Fruit fly (Drosophila melanogaster) whole organism, embryonic: ENCODE results near the gene Ctu2.
A peak's percentile ranks its signal among the peaks of the same experiment; 100 is the strongest.

Source experiments
- Antp ChIP-seq: fragments of 200-800 bp; sonication (Bioruptor generic); optimal IDR thresholded peaks from 3 replicates; lab custom pipeline; 2016; ENCODE audit warnings: missing biosample characterization, missing genetic modification characterization
- Awh ChIP-seq: fragments of 200-800 bp; sonication (Bioruptor generic); IDR thresholded peaks from 2 replicates; pipeline ENCODE4, ENCODE4 v1.3.6; 2022; ENCODE audit warnings: missing biosample characterization, missing genetic modification characterization
- B-H1 ChIP-seq: fragments of 200-800 bp; sonication (Bioruptor generic); IDR thresholded peaks from 3 replicates; pipeline ENCODE4 v1.3.6; 2022; ENCODE audit warnings: missing biosample characterization, missing genetic modification characterization
- BtbVII ChIP-seq: fragments of 200-800 bp; sonication (Bioruptor generic); optimal IDR thresholded peaks from 3 replicates; lab custom pipeline; 2017; ENCODE audit warnings: missing biosample characterization, mild to moderate bottlenecking, missing genetic modification characterization
- CG10366 ChIP-seq: fragments of 200-800 bp; sonication (Bioruptor generic); IDR thresholded peaks from 2 replicates; pipeline ENCODE4 v1.3.6; 2022; ENCODE audit warnings: missing biosample characterization, missing genetic modification characterization
- CG10959 ChIP-seq: fragments of 200-800 bp; sonication (Bioruptor generic); IDR thresholded peaks from 2 replicates; pipeline ENCODE4 v1.3.6; 2022; ENCODE audit warnings: missing biosample characterization, missing genetic modification characterization
- CG13296 ChIP-seq: fragments of 200-800 bp; sonication (Bioruptor generic); optimal IDR thresholded peaks from 3 replicates; lab custom pipeline; 2018; ENCODE audit warnings: missing biosample characterization, mild to moderate bottlenecking, missing genetic modification characterization
- CG13775 ChIP-seq: fragments of 200-800 bp; sonication (Bioruptor generic); optimal IDR thresholded peaks from 3 replicates; lab custom pipeline; 2017; ENCODE audit warnings: missing biosample characterization, mild to moderate bottlenecking, missing genetic modification characterization
- CG14050 ChIP-seq: fragments of 200-800 bp; sonication (Bioruptor generic); IDR thresholded peaks from 3 replicates; pipeline ENCODE4 v1.3.6; 2022; ENCODE audit warnings: missing biosample characterization, missing genetic modification characterization
- CG15696 ChIP-seq: fragments of 200-800 bp; sonication (Bioruptor generic); optimal IDR thresholded peaks from 2 replicates; lab custom pipeline; 2019; ENCODE audit warnings: missing biosample characterization, mild to moderate bottlenecking, missing genetic modification characterization, moderate library complexity
- CG17829 ChIP-seq: fragments of 200-800 bp; optimal IDR thresholded peaks from 2 replicates; lab custom pipeline; 2019; ENCODE audit warnings: missing biosample characterization, mild to moderate bottlenecking, missing genetic modification characterization, moderate library complexity
- CG2129 ChIP-seq: fragments of 200-800 bp; sonication (Bioruptor generic); IDR thresholded peaks from 2 replicates; pipeline ENCODE4 v1.3.6; 2022; ENCODE audit warnings: missing biosample characterization, missing genetic modification characterization; ENCODE audit not compliant: partially characterized antibody
- CG33213 ChIP-seq: fragments of 200-800 bp; sonication (Bioruptor generic); optimal IDR thresholded peaks from 3 replicates; lab custom pipeline; 2016; ENCODE audit warnings: missing biosample characterization, missing genetic modification characterization
- CG3847 ChIP-seq: fragments of 200-800 bp; sonication (Bioruptor generic); IDR thresholded peaks from 2 replicates; pipeline ENCODE4 v1.3.6; 2022; ENCODE audit warnings: missing biosample characterization, missing genetic modification characterization
- CG4854 ChIP-seq: fragments of 200-800 bp; sonication (Bioruptor generic); optimal IDR thresholded peaks from 2 replicates; lab custom pipeline; 2016; ENCODE audit warnings: missing biosample characterization, missing genetic modification characterization, inconsistent platforms
- CG6791 ChIP-seq: fragments of 200-800 bp; sonication (Bioruptor generic); IDR thresholded peaks from 3 replicates; pipeline ENCODE4 v1.3.6; 2022; ENCODE audit warnings: missing biosample characterization, missing genetic modification characterization; ENCODE audit not compliant: partially characterized antibody
- CG7556 ChIP-seq: fragments of 200-800 bp; sonication (Bioruptor generic); optimal IDR thresholded peaks from 2 replicates; lab custom pipeline; 2017; ENCODE audit warnings: missing biosample characterization, mild to moderate bottlenecking, missing genetic modification characterization
- CrebB ChIP-seq: fragments of 200-800 bp; sonication (Bioruptor generic); optimal IDR thresholded peaks from 3 replicates; lab custom pipeline; 2018; ENCODE audit warnings: missing biosample characterization, mild to moderate bottlenecking, missing genetic modification characterization
- Dad ChIP-seq: fragments of 200-800 bp; sonication (Bioruptor generic); optimal IDR thresholded peaks from 3 replicates; lab custom pipeline; 2016; ENCODE audit warnings: missing biosample characterization, missing genetic modification characterization
- Deaf1 ChIP-seq: fragments of 200-800 bp; optimal IDR thresholded peaks from 3 replicates; lab custom pipeline; 2019; ENCODE audit warnings: missing biosample characterization, mild to moderate bottlenecking, missing genetic modification characterization, moderate library complexity
- Elba2 ChIP-seq: fragments of 200-800 bp; sonication (Bioruptor generic); optimal IDR thresholded peaks from 3 replicates; lab custom pipeline; 2016; ENCODE audit warnings: missing biosample characterization, missing genetic modification characterization
- HmgD ChIP-seq: fragments of 200-800 bp; sonication (Bioruptor generic); optimal IDR thresholded peaks from 3 replicates; lab custom pipeline; 2016; ENCODE audit warnings: missing biosample characterization, missing genetic modification characterization
- Lim3 ChIP-seq: fragments of 200-800 bp; sonication (Bioruptor generic); IDR thresholded peaks from 2 replicates; pipeline ENCODE4 v1.3.6; 2022; ENCODE audit warnings: missing biosample characterization, missing genetic modification characterization
- Max ChIP-seq: fragments of 200-800 bp; sonication (Bioruptor generic); optimal IDR thresholded peaks from 2 replicates; lab custom pipeline; 2016; ENCODE audit warnings: missing biosample characterization, mild to moderate bottlenecking, missing genetic modification characterization
- NfI ChIP-seq: fragments of 200-800 bp; sonication (Bioruptor generic); optimal IDR thresholded peaks from 3 replicates; lab custom pipeline; 2018; ENCODE audit warnings: missing biosample characterization, mild to moderate bottlenecking, missing genetic modification characterization, moderate library complexity
- Oaz ChIP-seq: fragments of 200-800 bp; sonication (Bioruptor generic); IDR thresholded peaks from 2 replicates; pipeline ENCODE4 v1.3.6; 2022; ENCODE audit warnings: missing biosample characterization, missing genetic modification characterization
- Ravus ChIP-seq: fragments of 200-800 bp; sonication (Bioruptor generic); IDR thresholded peaks from 2 replicates; pipeline ENCODE4 v1.3.6; 2022; ENCODE audit warnings: missing biosample characterization, missing genetic modification characterization
- Spps ChIP-seq: fragments of 200-800 bp; sonication (Bioruptor generic); optimal IDR thresholded peaks from 2 replicates; lab custom pipeline; 2018; ENCODE audit warnings: missing biosample characterization, mild to moderate bottlenecking, missing genetic modification characterization
- Ssrp ChIP-seq: fragments of 200-800 bp; sonication (Bioruptor generic); optimal IDR thresholded peaks from 2 replicates; lab custom pipeline; 2018; ENCODE audit warnings: missing biosample characterization, mild to moderate bottlenecking, missing genetic modification characterization, moderate library complexity
- ash1 ChIP-seq: fragments of 200-800 bp; sonication (Bioruptor generic); optimal IDR thresholded peaks from 2 replicates; lab custom pipeline; 2018; ENCODE audit warnings: missing biosample characterization, mild to moderate bottlenecking, missing genetic modification characterization
- cas ChIP-seq: fragments of 200-800 bp; sonication (Bioruptor generic); IDR thresholded peaks from 2 replicates; pipeline ENCODE4 v1.3.6; 2022; ENCODE audit warnings: missing biosample characterization, missing genetic modification characterization
- cato ChIP-seq: fragments of 200-800 bp; sonication (Bioruptor generic); optimal IDR thresholded peaks from 2 replicates; lab custom pipeline; 2016; ENCODE audit warnings: missing biosample characterization, missing genetic modification characterization, borderline replicate concordance
- caup ChIP-seq: fragments of 200-800 bp; sonication (Bioruptor generic); optimal IDR thresholded peaks from 3 replicates; lab custom pipeline; 2017; ENCODE audit warnings: missing biosample characterization, mild to moderate bottlenecking, missing genetic modification characterization, moderate library complexity; ENCODE audit not compliant: severe bottlenecking
- corto ChIP-seq: fragments of 200-800 bp; sonication (Bioruptor generic); optimal IDR thresholded peaks from 2 replicates; lab custom pipeline; 2016; ENCODE audit warnings: missing biosample characterization, mild to moderate bottlenecking, missing genetic modification characterization, moderate library complexity
- croc ChIP-seq: fragments of 200-800 bp; sonication (Bioruptor generic); conservative IDR thresholded peaks from 3 replicates; pipeline ENCODE4 v1.3.6; 2022; ENCODE audit warnings: missing biosample characterization, missing genetic modification characterization
- dati ChIP-seq: fragments of 200-800 bp; sonication (Bioruptor generic); IDR thresholded peaks from 2 replicates; pipeline ENCODE4 v1.3.6; 2022; ENCODE audit warnings: missing biosample characterization, missing genetic modification characterization
- fd102C ChIP-seq: fragments of 200-800 bp; sonication (Bioruptor generic); optimal IDR thresholded peaks from 2 replicates; lab custom pipeline; 2018; ENCODE audit warnings: missing biosample characterization, mild to moderate bottlenecking, missing genetic modification characterization, moderate library complexity
- insv ChIP-seq, 2 experiments: fragments of 200-800 bp; sonication (Bioruptor generic); optimal IDR thresholded peaks; 3 replicates each; lab custom pipeline; 2016 to 2018; ENCODE audit warnings: missing biosample characterization in 2 of 2, missing genetic modification characterization in 2 of 2
- inv ChIP-seq: fragments of 200-800 bp; sonication (Bioruptor generic); IDR thresholded peaks from 2 replicates; pipeline ENCODE4 v1.3.6; 2022; ENCODE audit warnings: missing biosample characterization, missing genetic modification characterization; ENCODE audit not compliant: partially characterized antibody
- ken ChIP-seq: fragments of 200-800 bp; sonication (Bioruptor generic); IDR thresholded peaks from 3 replicates; pipeline ENCODE4 v1.3.6; 2022; ENCODE audit warnings: missing biosample characterization, missing genetic modification characterization
- kni ChIP-seq: fragments of 200-800 bp; sonication (Bioruptor generic); optimal IDR thresholded peaks from 3 replicates; lab custom pipeline; 2017; ENCODE audit warnings: mild to moderate bottlenecking, missing biosample characterization, missing genetic modification reagents, missing genetic modification characterization
- mld ChIP-seq: fragments of 200-800 bp; sonication (Bioruptor generic); IDR thresholded peaks from 3 replicates; pipeline ENCODE4 v1.3.6; 2022; ENCODE audit warnings: missing biosample characterization, missing genetic modification characterization; ENCODE audit not compliant: partially characterized antibody
- run ChIP-seq: fragments of 200-800 bp; sonication (Bioruptor generic); optimal IDR thresholded peaks from 3 replicates; lab custom pipeline; 2018; ENCODE audit warnings: missing biosample characterization, mild to moderate bottlenecking, missing genetic modification characterization
- sc ChIP-seq, 3 experiments: fragments of >200 bp in 2 of 3; fragments of 200-800 bp in 1 of 3; sonication (Bioruptor generic) in 1 of 3; optimal IDR thresholded peaks; 2 replicates in 2 of 3; 3 replicates in 1 of 3; lab custom pipeline; 2017; ENCODE audit warnings: mild to moderate bottlenecking in 1 of 3, missing biosample characterization in 1 of 3, missing genetic modification characterization in 1 of 3, missing genetic modification reagents in 1 of 3
- schlank ChIP-seq: fragments of 200-800 bp; sonication (Bioruptor generic); optimal IDR thresholded peaks from 2 replicates; lab custom pipeline; 2018; ENCODE audit warnings: missing biosample characterization, mild to moderate bottlenecking, missing genetic modification characterization
- seq ChIP-seq: fragments of 200-800 bp; sonication (Bioruptor generic); IDR thresholded peaks from 2 replicates; pipeline ENCODE4 v1.3.6; 2022; ENCODE audit warnings: missing biosample characterization, missing genetic modification characterization
- sob ChIP-seq: fragments of 200-800 bp; sonication (Bioruptor generic); IDR thresholded peaks from 2 replicates; pipeline ENCODE4 v1.3.6; 2022; ENCODE audit warnings: missing biosample characterization, missing genetic modification characterization
- stc ChIP-seq: fragments of 200-800 bp; sonication (Bioruptor generic); IDR thresholded peaks from 2 replicates; pipeline ENCODE4 v1.3.6; 2022; ENCODE audit warnings: missing biosample characterization, missing genetic modification characterization
- tll ChIP-seq, 2 experiments: fragments of 200-800 bp in 1 of 2; fragments of >200 bp in 1 of 2; sonication (Bioruptor generic) in 1 of 2; optimal IDR thresholded peaks; 2 replicates each; lab custom pipeline; 2017 to 2019; ENCODE audit warnings: missing biosample characterization in 2 of 2, missing genetic modification characterization in 2 of 2, mild to moderate bottlenecking in 1 of 2, moderate library complexity in 1 of 2
- unpg ChIP-seq: fragments of 200-800 bp; sonication (Bioruptor generic); optimal IDR thresholded peaks from 3 replicates; lab custom pipeline; 2018; ENCODE audit warnings: missing biosample characterization, mild to moderate bottlenecking, missing genetic modification characterization, moderate library complexity

The Ctu2 gene

DNA sequence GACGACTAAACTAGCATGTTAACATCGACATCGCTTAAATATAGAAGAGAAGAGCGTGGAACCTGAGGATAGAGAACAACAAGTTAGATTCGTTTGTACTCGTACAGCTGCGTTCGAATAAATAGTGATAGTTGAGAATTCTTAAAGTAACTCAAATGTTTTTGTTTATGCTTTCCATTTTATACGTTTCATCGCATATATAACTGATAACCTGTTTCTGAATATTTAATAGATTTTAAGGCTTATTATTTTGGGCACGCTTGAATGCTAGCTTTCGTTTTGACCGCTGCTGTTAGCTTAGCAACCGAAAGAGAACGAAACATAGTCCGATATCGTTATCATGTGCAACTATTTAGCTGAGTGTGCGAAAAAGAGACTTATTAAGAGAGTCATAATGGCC is 35.3 kb upstream of the Ctu2 start (continued):
- TF ChIP-seq CG6791 (GFP tag; lab: Robert Waterston, UW) (no peak), insv (GFP tag; optimal IDR thresholded peaks at IDR 0.05; lab: Kevin White, UChicago) (peak; percentile 11 to 38), B-H1 (GFP tag; lab: Robert Waterston, UW) (peak; percentile 93), CG33213 (GFP tag; lab: Kevin White, UChicago) (peak; percentile 94), cato (peak; percentile 79), dati (GFP tag; lab: Robert Waterston, UW) (peak; percentile 84), ash1 (GFP tag; lab: Kevin White, UChicago) (peak; percentile 91), Lim3 (GFP tag; lab: Robert Waterston, UW) (peak; percentile 79), fd102C (GFP tag; lab: Kevin White, UChicago) (peak; percentile 6), croc (GFP tag; lab: Robert Waterston, UW) (peak; percentile 63; the same call in 2 of the 3 replicates), Antp (peak; percentile 87), CrebB (tag; lab: Kevin White, UChicago) (peak; percentile 97), seq (GFP tag; lab: Robert Waterston, UW) (peak; percentile 97), caup (GFP tag; lab: Kevin White, UChicago) (peak; percentile 97), Awh (GFP tag; lab: Robert Waterston, UW) (peak; percentile 82), Spps (peak; percentile 55), sc (optimal IDR thresholded peaks at IDR 0.05; lab: Kevin White, UChicago) (no peak), sc (GFP tag; optimal IDR thresholded peaks at IDR 0.05; lab: Kevin White, UChicago) (peak; percentile 45), Max (peak; percentile 94), CG13296 (peak; percentile 98), corto (GFP tag; lab: Kevin White, UChicago) (peak; percentile 84), HmgD (GFP tag; lab: Kevin White, UChicago) (peak; percentile 83), Oaz (peak; percentile 92), Deaf1 (tag; lab: Kevin White, UChicago) (peak; percentile 85), sob (GFP tag; lab: Robert Waterston, UW) (peak; percentile 98), cas (GFP tag; lab: Robert Waterston, UW) (peak; percentile 97), run (tag; lab: Kevin White, UChicago) (peak; percentile 85), CG2129 (GFP tag; lab: Robert Waterston, UW) (no peak), CG10959 (peak; percentile 72), Dad (GFP tag; lab: Kevin White, UChicago) (peak; percentile 86), unpg (GFP tag; lab: Kevin White, UChicago) (peak; percentile 97), CG13775 (GFP tag; lab: Kevin White, UChicago) (peak; percentile 94), CG7556 (peak; percentile 95), stc (peak; percentile 92), NfI (GFP tag; lab: Kevin White, UChicago) (peak; percentile 97), CG17829 (tag; lab: Kevin White, UChicago) (peak; percentile 87), CG15696 (tag; lab: Kevin White, UChicago) (peak; percentile 77), schlank (tag; lab: Kevin White, UChicago) (peak; percentile 98), Ssrp (tag; lab: Kevin White, UChicago) (peak; percentile 73), tll (GFP tag; optimal IDR thresholded peaks at IDR 0.05; lab: Kevin White, UChicago) (no peak), mld (GFP tag; lab: Robert Waterston, UW) (no peak), CG3847 (GFP tag; lab: Robert Waterston, UW) (peak; percentile 98), CG10366 (peak; percentile 97), BtbVII (GFP tag; lab: Kevin White, UChicago) (peak; percentile 98), CG14050 (GFP tag; lab: Robert Waterston, UW) (peak; percentile 94), kni (GFP tag; lab: Kevin White, UChicago) (no peak), CG4854 (peak; percentile 94), Ravus (GFP tag; lab: Robert Waterston, UW) (peak; percentile 88), inv (GFP tag; lab: Robert Waterston, UW) (no peak), ken (GFP tag; lab: Robert Waterston, UW) (peak; percentile 90), Elba2 (GFP tag; lab: Kevin White, UChicago) (no peak)
